Fruit fly (Drosophila melanogaster): ENCODE data around the gene CG6951.

- TF ChIP-seq CTCF (optimal IDR thresholded peaks at IDR 0.05) (no peak), CG8478 (optimal IDR thresholded peaks at IDR 0.05) (no peak)
Observed at dm6 chr3L:20281254-20281653, 40.2 kb downstream of the CG6951 start.

Data from S2 (cell line).